Worm (Caenorhabditis elegans): ENCODE data around the gene ztf-30.

DNA sequence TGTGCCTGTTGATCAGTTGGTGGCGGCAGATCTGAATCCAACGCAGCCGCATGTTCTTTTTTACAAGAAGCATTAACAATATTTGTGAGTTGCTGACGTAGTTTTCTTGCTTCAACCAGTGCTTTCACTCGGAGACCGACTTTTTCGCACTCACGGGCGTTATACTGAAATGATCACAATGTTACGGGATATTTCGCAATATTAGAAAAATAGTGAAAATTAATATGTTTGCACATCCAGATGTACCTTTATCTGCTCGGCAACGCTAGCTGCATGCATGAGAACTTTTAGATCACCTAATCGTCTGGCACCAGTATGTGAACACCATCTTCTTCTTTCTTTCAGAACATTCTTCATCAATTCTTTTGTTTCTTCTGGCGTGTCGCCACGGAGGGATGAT lies 13.6 kb upstream of the ztf-30 start:
- no peak for TF ChIP-seq T22C8.4 (GFP tag; IDR thresholded peaks at IDR 0.05)
- TF ChIP-seq tab-1 (GFP tag; IDR thresholded peaks at IDR 0.05): no peak
